Fruit fly (Drosophila melanogaster): ENCODE results near the gene Bx42.

Bx42 gene

dm6 chrX:9133577-9134240 is 27.3 kb upstream of the Bx42 start:
- no peak for TF ChIP-seq ttk (optimal IDR thresholded peaks at IDR 0.05)

- no peak for TF ChIP-seq Myc (optimal IDR thresholded peaks at IDR 0.05)
- TF ChIP-seq h (optimal IDR thresholded peaks at IDR 0.05): no peak
Observed at dm6 chrX:9132589-9133237, 26.3 kb upstream of the Bx42 start.

- TF ChIP-seq psq (optimal IDR thresholded peaks at IDR 0.05): no peak
- no peak for TF ChIP-seq insv (optimal IDR thresholded peaks at IDR 0.05)
- TF ChIP-seq h (optimal IDR thresholded peaks at IDR 0.05): no peak
- TF ChIP-seq Myc (optimal IDR thresholded peaks at IDR 0.05): no peak
- TF ChIP-seq ttk (optimal IDR thresholded peaks at IDR 0.05): no peak
- no peak for TF ChIP-seq Sin3A (optimal IDR thresholded peaks at IDR 0.05)
Observed at dm6 chrX:9131523-9131922, 25.1 kb upstream of the Bx42 start.

- TF ChIP-seq Myc (optimal IDR thresholded peaks at IDR 0.05) (no peak), ttk (optimal IDR thresholded peaks at IDR 0.05) (no peak), psq (optimal IDR thresholded peaks at IDR 0.05) (no peak), Sin3A (optimal IDR thresholded peaks at IDR 0.05) (no peak), h (optimal IDR thresholded peaks at IDR 0.05) (no peak), insv (optimal IDR thresholded peaks at IDR 0.05) (no peak)
Observed at dm6 chrX:9130243-9130642, 23.8 kb upstream of the Bx42 start.

- TF ChIP-seq Sin3A (optimal IDR thresholded peaks at IDR 0.05): no peak
- no peak for TF ChIP-seq ttk (optimal IDR thresholded peaks at IDR 0.05)
- TF ChIP-seq psq (optimal IDR thresholded peaks at IDR 0.05): no peak
- no peak for TF ChIP-seq h (optimal IDR thresholded peaks at IDR 0.05)
- no peak for TF ChIP-seq insv (optimal IDR thresholded peaks at IDR 0.05)
- TF ChIP-seq Myc (optimal IDR thresholded peaks at IDR 0.05): no peak
Observed at dm6 chrX:9129436-9129835, 23.0 kb upstream of the Bx42 start.

dm6 chrX:9128012-9128280 is 21.5 kb upstream of the Bx42 start:
- no peak for TF ChIP-seq ttk (optimal IDR thresholded peaks at IDR 0.05)
- no peak for TF ChIP-seq h (optimal IDR thresholded peaks at IDR 0.05)
- TF ChIP-seq psq (optimal IDR thresholded peaks at IDR 0.05): no peak
- TF ChIP-seq Myc (optimal IDR thresholded peaks at IDR 0.05): no peak
- TF ChIP-seq insv (optimal IDR thresholded peaks at IDR 0.05): no peak
- no peak for TF ChIP-seq Sin3A (optimal IDR thresholded peaks at IDR 0.05)

- no peak for TF ChIP-seq ttk (optimal IDR thresholded peaks at IDR 0.05)
- no peak for TF ChIP-seq psq (optimal IDR thresholded peaks at IDR 0.05)
- no peak for TF ChIP-seq Sin3A (optimal IDR thresholded peaks at IDR 0.05)
- no peak for TF ChIP-seq Myc (optimal IDR thresholded peaks at IDR 0.05)
- no peak for TF ChIP-seq h (optimal IDR thresholded peaks at IDR 0.05)
- TF ChIP-seq insv (optimal IDR thresholded peaks at IDR 0.05): no peak
Observed at dm6 chrX:9127264-9128011, 21.0 kb upstream of the Bx42 start.

dm6 chrX:9122492-9122891 is 16.1 kb upstream of the Bx42 start:
- no peak for TF ChIP-seq psq (optimal IDR thresholded peaks at IDR 0.05)
- no peak for TF ChIP-seq insv (optimal IDR thresholded peaks at IDR 0.05)
- no peak for TF ChIP-seq h (optimal IDR thresholded peaks at IDR 0.05)

dm6 chrX:9120828-9121754 is 14.7 kb upstream of the Bx42 start:
- TF ChIP-seq ttk (optimal IDR thresholded peaks at IDR 0.05) (no peak), h (optimal IDR thresholded peaks at IDR 0.05) (no peak), Myc (optimal IDR thresholded peaks at IDR 0.05) (no peak), psq (optimal IDR thresholded peaks at IDR 0.05) (no peak), insv (optimal IDR thresholded peaks at IDR 0.05) (no peak), Sin3A (optimal IDR thresholded peaks at IDR 0.05) (no peak)

dm6 chrX:9119671-9120364 is 13.4 kb upstream of the Bx42 start:
- no peak for TF ChIP-seq Sin3A (optimal IDR thresholded peaks at IDR 0.05)
- TF ChIP-seq Myc (optimal IDR thresholded peaks at IDR 0.05): no peak
- no peak for TF ChIP-seq psq (optimal IDR thresholded peaks at IDR 0.05)
- TF ChIP-seq h (optimal IDR thresholded peaks at IDR 0.05): no peak
- TF ChIP-seq ttk (optimal IDR thresholded peaks at IDR 0.05): no peak
- TF ChIP-seq insv (optimal IDR thresholded peaks at IDR 0.05): no peak

dm6 chrX:9118961-9119633 is 12.7 kb upstream of the Bx42 start:
- TF ChIP-seq Myc (optimal IDR thresholded peaks at IDR 0.05) (no peak), psq (optimal IDR thresholded peaks at IDR 0.05) (no peak), Sin3A (optimal IDR thresholded peaks at IDR 0.05) (no peak), ttk (optimal IDR thresholded peaks at IDR 0.05) (no peak), h (optimal IDR thresholded peaks at IDR 0.05) (no peak), insv (optimal IDR thresholded peaks at IDR 0.05) (no peak)

All from Kc167 (cell line).